Worm (Caenorhabditis elegans) whole organism, L1 larva: Measurements from ENCODE around the gene pod-2.

Experiments used
- C04F5.9 ChIP-seq: sonication (generic microtip); optimal IDR thresholded peaks from 2 replicates; lab custom pipeline; 2016; ENCODE audit warnings: missing genetic modification characterization, missing compliant biosample characterization
- C34B4.2 ChIP-seq: sonication (generic microtip); optimal IDR thresholded peaks from 2 replicates; lab custom pipeline; 2017; ENCODE audit warnings: mild to moderate bottlenecking, missing genetic modification characterization, missing compliant biosample characterization
- aha-1 ChIP-seq: fragments of 150-350 bp; optimal IDR thresholded peaks from 2 replicates; lab custom pipeline; 2014; ENCODE audit warnings: missing biosample characterization, missing genetic modification characterization
- ceh-8 ChIP-seq: fragments of 200-800 bp; sonication (Bioruptor generic); optimal IDR thresholded peaks from 2 replicates; lab custom pipeline; 2018; ENCODE audit warnings: mild to moderate bottlenecking, missing genetic modification characterization, moderate library complexity, missing compliant biosample characterization
- ceh-82 ChIP-seq, 3 experiments: fragments of 150-350 bp in 1 of 3; sonication (generic microtip) in 2 of 3; optimal IDR thresholded peaks; 2 replicates each; lab custom pipeline; 2014 to 2017; ENCODE audit warnings: missing biosample characterization in 3 of 3, missing genetic modification characterization in 3 of 3
- dpl-1 ChIP-seq, 3 experiments: fragments of 150-350 bp in 2 of 3; sonication (generic microtip) in 1 of 3; optimal IDR thresholded peaks; 2 replicates each; lab custom pipeline; 2014 to 2017; ENCODE audit warnings: missing biosample characterization in 3 of 3, missing genetic modification characterization in 3 of 3, missing genetic modification reagents in 3 of 3
- efl-1 ChIP-seq, 4 experiments: fragments of 150-350 bp; optimal IDR thresholded peaks in 3 of 4; peaks in 1 of 4; 1 replicate in 1 of 4; 2 replicates in 3 of 4; lab custom pipeline; 2014; ENCODE audit warnings: missing biosample characterization in 2 of 4, missing genetic modification characterization in 2 of 4, missing genetic modification reagents in 2 of 4
- egl-27 ChIP-seq, 2 experiments: fragments of 150-350 bp in 1 of 2; sonication (generic microtip); optimal IDR thresholded peaks; 3 replicates each; lab custom pipeline; 2017 to 2018; ENCODE audit warnings: missing biosample characterization in 2 of 2, missing genetic modification characterization in 2 of 2, missing genetic modification reagents in 2 of 2
- elt-2 ChIP-seq: sonication (generic microtip); optimal IDR thresholded peaks from 2 replicates; lab custom pipeline; 2016; ENCODE audit warnings: missing genetic modification characterization, mild to moderate bottlenecking, inconsistent platforms, missing compliant biosample characterization, missing genetic modification reagents
- elt-3 ChIP-seq, 6 experiments: fragments of 150-350 bp in 1 of 6; sonication (generic microtip); optimal IDR thresholded peaks; 2 replicates each; lab custom pipeline; 2017 to 2018; ENCODE audit warnings: missing biosample characterization in 6 of 6, missing genetic modification characterization in 6 of 6, inconsistent platforms in 1 of 6
- fos-1 ChIP-seq: fragments of 150-350 bp; optimal IDR thresholded peaks from 2 replicates; lab custom pipeline; 2014; ENCODE audit warnings: missing biosample characterization, missing genetic modification characterization
- hpl-2 ChIP-seq: fragments of 150-350 bp; optimal IDR thresholded peaks from 2 replicates; lab custom pipeline; 2014; ENCODE audit warnings: missing biosample characterization, missing genetic modification reagents, missing genetic modification characterization
- jun-1 ChIP-seq: fragments of 150-350 bp; optimal IDR thresholded peaks from 2 replicates; lab custom pipeline; 2014; ENCODE audit warnings: missing biosample characterization, missing genetic modification reagents, missing genetic modification characterization
- lin-15B ChIP-seq: fragments of 150-350 bp; sonication (generic microtip); optimal IDR thresholded peaks from 3 replicates; lab custom pipeline; 2014; ENCODE audit warnings: missing biosample characterization, missing genetic modification characterization
- lin-35 ChIP-seq, 2 experiments: fragments of 150-350 bp; optimal IDR thresholded peaks; 2 replicates each; lab custom pipeline; 2014; ENCODE audit warnings: missing biosample characterization in 2 of 2, missing genetic modification characterization in 2 of 2, missing genetic modification reagents in 2 of 2
- mab-9 ChIP-seq: fragments of 200-800 bp; sonication (Bioruptor generic); IDR thresholded peaks from 2 replicates; pipeline ENCODE4 v1.3.6; 2022; ENCODE audit warnings: missing genetic modification reagents, missing genetic modification characterization, missing compliant biosample characterization
- mdl-1 ChIP-seq, 2 experiments: fragments of 150-350 bp; optimal IDR thresholded peaks; 2 replicates each; lab custom pipeline; 2014 to 2017; ENCODE audit warnings: missing biosample characterization in 2 of 2, missing genetic modification characterization in 2 of 2, inconsistent platforms in 1 of 2
- mep-1 ChIP-seq: fragments of 150-350 bp; optimal IDR thresholded peaks from 2 replicates; lab custom pipeline; 2014; ENCODE audit warnings: missing biosample characterization, missing genetic modification characterization
- nhr-20 ChIP-seq: sonication (generic microtip); optimal IDR thresholded peaks from 2 replicates; lab custom pipeline; 2016; ENCODE audit warnings: mild to moderate bottlenecking, missing genetic modification characterization, missing compliant biosample characterization
- nhr-237 ChIP-seq: fragments of 150-350 bp; optimal IDR thresholded peaks from 2 replicates; lab custom pipeline; 2014; ENCODE audit warnings: missing biosample characterization, missing genetic modification characterization
- nhr-47 ChIP-seq: sonication (generic microtip); optimal IDR thresholded peaks from 2 replicates; lab custom pipeline; 2016; ENCODE audit warnings: mild to moderate bottlenecking, missing genetic modification characterization, moderate library complexity, missing compliant biosample characterization
- nhr-71 ChIP-seq: sonication (generic microtip); optimal IDR thresholded peaks from 2 replicates; lab custom pipeline; 2016; ENCODE audit warnings: mild to moderate bottlenecking, missing genetic modification characterization, moderate library complexity, missing compliant biosample characterization
- nhr-77 ChIP-seq: fragments of 150-350 bp; optimal IDR thresholded peaks from 2 replicates; lab custom pipeline; 2014; ENCODE audit warnings: missing biosample characterization, missing genetic modification characterization
- nhr-85 ChIP-seq: sonication (generic microtip); peaks from one replicate; lab custom pipeline; 2016; ENCODE audit warnings: missing genetic modification characterization, inconsistent platforms, missing compliant biosample characterization
- nhr-90 ChIP-seq: sonication (generic microtip); optimal IDR thresholded peaks from 2 replicates; lab custom pipeline; 2016; ENCODE audit warnings: mild to moderate bottlenecking, missing genetic modification characterization, missing compliant biosample characterization; ENCODE audit not compliant: poor library complexity
- pag-3 ChIP-seq: sonication (generic microtip); optimal IDR thresholded peaks from 2 replicates; lab custom pipeline; 2017; ENCODE audit warnings: missing genetic modification characterization, mild to moderate bottlenecking, missing compliant biosample characterization, antibody characterized with exemption, borderline replicate concordance; ENCODE audit not compliant: insufficient read depth
- pax-3 ChIP-seq: fragments of 200-800 bp; sonication (Bioruptor generic); optimal IDR thresholded peaks from 2 replicates; lab custom pipeline; 2018; ENCODE audit warnings: mild to moderate bottlenecking, missing genetic modification characterization, moderate library complexity, missing compliant biosample characterization
- rnt-1 ChIP-seq: sonication (generic microtip); optimal IDR thresholded peaks from 2 replicates; lab custom pipeline; 2016; ENCODE audit warnings: mild to moderate bottlenecking, missing genetic modification characterization, moderate library complexity, missing compliant biosample characterization
- snu-23 ChIP-seq: sonication (generic microtip); optimal IDR thresholded peaks from 2 replicates; lab custom pipeline; 2016; ENCODE audit warnings: missing genetic modification characterization, missing compliant biosample characterization
- sptf-1 ChIP-seq: fragments of 150-350 bp; optimal IDR thresholded peaks from 2 replicates; lab custom pipeline; 2014; ENCODE audit warnings: missing biosample characterization, missing genetic modification characterization
- sup-37 ChIP-seq: fragments of 200-800 bp; sonication (Bioruptor generic); optimal IDR thresholded peaks from 2 replicates; lab custom pipeline; 2018; ENCODE audit warnings: mild to moderate bottlenecking, missing genetic modification characterization, missing compliant biosample characterization
- swsn-7 ChIP-seq: sonication (generic microtip); optimal IDR thresholded peaks from 2 replicates; lab custom pipeline; 2016; ENCODE audit warnings: missing genetic modification characterization, missing compliant biosample characterization
- xbp-1 ChIP-seq: sonication (generic microtip); optimal IDR thresholded peaks from 2 replicates; lab custom pipeline; 2016; ENCODE audit warnings: missing genetic modification characterization, missing compliant biosample characterization
- ztf-11 ChIP-seq, 2 experiments: sonication (generic microtip); optimal IDR thresholded peaks; 2 replicates each; lab custom pipeline; 2016 to 2017; ENCODE audit warnings: missing genetic modification characterization in 2 of 2, missing biosample characterization in 1 of 2, missing compliant biosample characterization in 1 of 2

The pod-2 gene

ce11 chrII:1103484-1104100, 33.0 kb upstream of the pod-2 start (continued):
- no peak for TF ChIP-seq mab-9 (GFP tag; lab: Robert Waterston, UW)
- no peak for TF ChIP-seq nhr-47
- TF ChIP-seq elt-2 (tag; lab: Kevin White, UChicago): peak; percentile 100
- TF ChIP-seq C04F5.9 (tag; lab: Kevin White, UChicago): no peak
- peak; percentile 43 for TF ChIP-seq nhr-20 (tag; lab: Kevin White, UChicago)
- peak in 1 of 2 experiments; percentile 58 for TF ChIP-seq lin-35 (GFP tag; optimal IDR thresholded peaks at IDR 0.05; lab: Kevin White, UChicago)
- TF ChIP-seq rnt-1 (tag; lab: Kevin White, UChicago): no peak
- peak in 1 of 2 experiments; percentile 31 for TF ChIP-seq mdl-1 (tag; optimal IDR thresholded peaks at IDR 0.05; lab: Kevin White, UChicago)
- TF ChIP-seq nhr-77: no peak
- no peak for TF ChIP-seq elt-3 (tag; optimal IDR thresholded peaks at IDR 0.05; lab: Kevin White, UChicago)

- no peak for TF ChIP-seq efl-1 (optimal IDR thresholded peaks at IDR 0.05; lab: Kevin White, UChicago)
- TF ChIP-seq efl-1 (GFP tag; optimal IDR thresholded peaks at IDR 0.05 in 1 of 2; lab: Kevin White, UChicago): peak in 1 of 2 experiments; percentile 9
- TF ChIP-seq pag-3 (tag; lab: Kevin White, UChicago): no peak
- no peak for TF ChIP-seq egl-27 (tag; optimal IDR thresholded peaks at IDR 0.05; lab: Kevin White, UChicago)
- TF ChIP-seq mep-1 (tag; lab: Kevin White, UChicago): no peak
These were observed 32.2 kb upstream of the pod-2 start, which contains the start of gene T13B5.9 for ce11 chrII:1104409-1104808. Gene T13B5.9 (minus strand): TSS chrII:1104509.

ce11 chrII:1105291-1105690, 31.3 kb upstream of the pod-2 start:
- peak; percentile 71 for TF ChIP-seq ceh-8 (GFP tag; lab: Kevin White, UChicago)
- TF ChIP-seq nhr-85 (tag; lab: Kevin White, UChicago): no peak

- TF ChIP-seq jun-1 (no peak), nhr-90 (tag; lab: Kevin White, UChicago) (no peak), nhr-71 (tag; lab: Kevin White, UChicago) (no peak), dpl-1 (GFP tag; optimal IDR thresholded peaks at IDR 0.05; lab: Kevin White, UChicago) (no peak), ceh-82 (tag; optimal IDR thresholded peaks at IDR 0.05; lab: Kevin White, UChicago) (no peak), pax-3 (tag; lab: Kevin White, UChicago) (no peak), ztf-11 (tag; optimal IDR thresholded peaks at IDR 0.05; lab: Kevin White, UChicago) (no peak), hpl-2 (GFP tag; lab: Kevin White, UChicago) (no peak), swsn-7 (tag; lab: Kevin White, UChicago) (no peak), aha-1 (tag; lab: Kevin White, UChicago) (no peak), C34B4.2 (no peak), xbp-1 (no peak), pag-3 (tag; lab: Kevin White, UChicago) (no peak), mdl-1 (tag; optimal IDR thresholded peaks at IDR 0.05; lab: Kevin White, UChicago) (no peak), lin-15B (tag; lab: Kevin White, UChicago) (no peak)
These were observed 29.5 kb upstream of the pod-2 start, which contains the start of gene col-40 for ce11 chrII:1106914-1107597. Gene col-40 (minus strand): TSS chrII:1106964.

- TF ChIP-seq pag-3 (tag; lab: Kevin White, UChicago) (no peak), nhr-237 (no peak), snu-23 (GFP tag; lab: Kevin White, UChicago) (no peak), elt-2 (tag; lab: Kevin White, UChicago) (peak; percentile 59), sptf-1 (tag; lab: Kevin White, UChicago) (no peak), fos-1 (tag; lab: Kevin White, UChicago) (no peak), sup-37 (GFP tag; lab: Kevin White, UChicago) (no peak)
- TF ChIP-seq, all 84 proteins: peak for 1
These were observed 25.7 kb upstream of the pod-2 start, which contains the start of gene lips-11 for ce11 chrII:1110901-1111300. Gene lips-11 (minus strand): TSS chrII:1111001.
